Fruit fly (Drosophila melanogaster): ENCODE results near the gene Lcp65Ag3.

Gene Lcp65Ag3

DNA sequence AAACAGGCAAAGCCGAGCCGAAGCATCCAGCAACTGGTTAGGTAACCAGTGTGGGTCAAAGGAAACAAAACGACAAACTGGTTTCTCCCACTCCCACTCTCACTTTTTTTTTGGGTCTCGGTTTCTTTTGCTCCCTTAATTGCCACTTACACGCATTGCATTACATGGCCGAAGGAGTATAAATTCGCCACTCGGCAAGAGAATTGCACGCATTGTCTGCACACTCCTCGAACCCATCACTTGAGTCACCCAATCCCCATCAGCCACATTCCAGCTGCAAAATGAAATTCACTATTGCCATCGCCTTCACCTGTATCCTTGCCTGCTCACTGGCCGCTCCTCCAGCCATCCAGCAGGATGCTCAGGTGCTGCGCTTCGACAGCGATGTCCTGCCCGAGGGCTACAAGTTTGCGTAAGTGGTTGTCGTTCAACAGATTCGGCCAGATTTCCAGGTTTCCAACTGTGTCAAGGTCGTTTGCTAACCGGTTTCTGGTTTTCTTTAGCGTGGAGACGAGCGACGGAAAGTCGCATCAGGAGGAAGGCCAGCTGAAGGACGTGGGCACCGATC is 12.5 kb upstream of the Lcp65Ag3 start, which contains the start of gene Lcp65Ad:
Gene Lcp65Ad (plus strand): TSS at position 208 of the 568 bp plus-strand sequence.
- TF ChIP-seq noc (tag; optimal IDR thresholded peaks at IDR 0.05): no peak

DNA sequence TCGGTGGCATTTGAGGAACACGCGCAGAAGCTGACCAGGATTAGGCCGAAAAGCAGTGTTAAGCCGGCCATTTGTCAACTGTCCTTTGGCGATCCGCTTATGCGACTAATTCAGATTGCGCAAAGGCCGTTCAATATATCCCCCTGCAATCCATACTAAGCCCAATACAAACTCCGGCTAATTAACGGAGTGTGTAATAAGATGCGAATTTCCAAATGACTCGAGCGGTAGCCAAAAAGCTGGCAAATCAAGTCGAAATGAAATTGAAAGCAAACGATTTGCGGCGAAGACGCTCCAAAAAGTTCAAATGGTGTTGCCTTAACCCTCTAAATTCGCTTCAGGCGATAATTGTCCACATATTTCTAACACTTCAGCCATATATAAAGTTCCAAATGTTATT is 11.5 kb upstream of the Lcp65Ag3 start, which contains the start of gene Cpr65Aw:
Gene Cpr65Aw (minus strand): TSS at position 101 of the 400 bp plus-strand sequence.
- TF ChIP-seq noc (tag; optimal IDR thresholded peaks at IDR 0.05): no peak

DNA sequence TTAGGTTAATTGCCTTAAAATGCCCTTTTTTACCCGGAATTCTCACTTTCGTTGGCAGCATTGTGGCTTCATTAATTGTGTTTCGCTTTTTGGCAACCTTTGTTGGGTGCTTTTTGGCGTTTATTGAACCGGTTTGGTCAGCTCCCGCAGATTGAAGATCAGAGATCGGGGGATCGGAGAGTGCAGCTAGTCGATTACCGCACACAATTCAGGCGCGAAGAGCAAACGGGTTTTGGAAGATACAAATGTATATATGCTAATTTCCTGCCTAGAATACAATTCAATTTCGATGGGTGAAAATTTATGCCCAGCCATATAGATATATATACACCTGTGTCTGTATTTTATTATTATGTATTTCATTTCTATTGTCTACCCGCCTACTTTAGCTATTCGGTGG is 10.7 kb upstream of the Lcp65Ag3 start:
- no peak for TF ChIP-seq noc (tag; optimal IDR thresholded peaks at IDR 0.05)

DNA sequence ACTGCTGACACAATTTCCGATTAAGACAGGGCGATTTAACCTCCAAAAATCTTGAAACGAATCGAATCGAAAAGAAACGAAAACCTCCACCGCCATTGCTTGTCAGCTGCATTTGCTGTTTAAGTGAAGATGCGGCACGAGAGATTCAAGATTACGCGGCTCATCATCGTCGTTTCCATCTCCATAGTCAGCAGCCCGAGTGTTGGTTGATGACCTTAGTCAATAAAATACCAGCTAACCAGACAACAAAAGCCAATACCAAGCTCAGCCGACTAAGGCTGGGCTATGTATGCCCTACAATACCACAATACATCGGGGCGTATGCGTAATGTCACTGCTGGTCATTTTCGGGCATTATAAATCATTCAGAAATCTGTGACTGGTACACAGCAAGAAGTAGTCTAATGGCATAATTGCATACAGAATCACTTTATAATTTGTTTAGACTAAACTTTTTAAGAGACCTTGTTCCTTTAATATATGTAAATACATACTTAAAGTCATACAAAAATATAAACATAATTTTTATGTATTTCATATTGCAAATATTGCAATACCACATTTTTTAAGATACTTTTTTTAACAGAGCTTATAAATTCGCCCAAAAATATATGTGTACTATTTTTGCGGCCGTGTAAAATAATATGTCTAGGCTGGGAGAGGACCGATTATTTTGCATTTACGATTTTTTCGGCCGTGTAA is 10.1 kb upstream of the Lcp65Ag3 start:
- TF ChIP-seq noc (tag; optimal IDR thresholded peaks at IDR 0.05): no peak

DNA sequence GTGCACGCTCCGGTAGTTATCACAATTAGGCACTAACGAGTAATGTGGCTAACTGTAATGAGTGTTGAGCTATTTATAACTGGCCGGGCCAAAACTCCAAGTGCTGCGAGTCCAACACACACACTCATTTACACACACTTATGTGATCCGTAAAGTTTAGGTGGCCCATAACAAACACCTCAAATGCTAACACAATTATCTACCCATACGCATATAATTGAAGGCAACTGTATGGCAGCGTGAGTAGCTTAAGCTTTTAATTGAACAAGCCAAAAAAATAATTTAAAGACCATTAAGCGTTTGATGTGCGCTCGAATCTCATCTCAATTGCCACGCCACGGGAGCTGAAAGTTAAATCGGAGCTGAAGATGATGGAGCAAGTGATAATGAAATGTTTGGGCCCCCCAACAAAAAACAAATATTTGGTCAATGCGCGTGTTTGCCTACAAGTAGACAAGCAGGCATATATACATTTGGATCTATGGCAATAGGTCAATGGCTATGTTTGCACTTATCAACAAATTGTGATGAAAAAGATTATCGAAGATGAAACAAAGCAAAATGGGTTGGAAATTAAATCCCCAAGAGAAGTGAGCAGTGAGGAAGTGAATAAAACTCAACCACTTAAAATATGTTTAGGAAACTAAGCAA is 9.3 kb upstream of the Lcp65Ag3 start, which contains the start of gene Cpr65Av:
Gene Cpr65Av (minus strand): TSS at position 51 of the 651 bp plus-strand sequence.
- TF ChIP-seq noc (tag; optimal IDR thresholded peaks at IDR 0.05): no peak

DNA sequence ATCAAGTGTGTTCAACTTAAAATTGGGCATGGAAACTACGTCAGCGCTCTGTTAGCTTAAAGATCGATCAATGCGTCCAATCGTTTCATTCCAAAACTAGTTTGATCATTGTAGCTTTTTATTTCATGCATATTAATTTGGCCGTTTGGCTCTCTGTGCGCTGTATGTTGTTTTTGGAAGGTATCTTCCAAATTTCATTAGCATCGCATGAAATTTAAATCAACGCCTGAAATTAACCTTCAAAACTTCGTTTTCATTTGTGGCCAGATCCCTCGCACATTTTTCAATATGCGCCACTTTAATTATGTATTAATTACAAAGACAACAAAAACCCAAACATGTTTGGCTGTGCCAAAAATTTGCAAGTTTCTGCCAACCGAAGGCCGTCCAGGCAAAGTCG is 7.8 kb upstream of the Lcp65Ag3 start:
- no peak for TF ChIP-seq noc (tag; optimal IDR thresholded peaks at IDR 0.05)

DNA sequence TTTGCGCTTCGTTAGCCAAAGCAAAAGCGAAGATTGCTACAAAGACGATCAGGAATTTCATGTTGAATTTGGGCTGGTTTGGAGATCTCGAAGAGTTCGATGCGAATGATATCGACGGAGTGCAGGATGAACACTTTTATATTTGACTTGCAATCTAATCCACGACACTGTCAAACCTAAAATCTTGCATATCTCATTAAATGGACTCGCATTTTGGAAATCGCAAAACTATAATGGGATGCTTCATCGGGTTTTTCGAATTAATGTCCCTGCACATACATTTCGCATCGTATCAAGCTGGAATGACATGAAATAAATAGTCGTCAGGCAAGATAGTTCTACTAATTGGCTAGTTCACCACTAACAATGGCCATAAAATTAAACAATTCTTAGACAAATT is 7.2 kb upstream of the Lcp65Ag3 start, which contains the start of gene Lcp65Ae:
Gene Lcp65Ae (minus strand): TSS at position 101 of the 400 bp plus-strand sequence.
- TF ChIP-seq noc (tag; optimal IDR thresholded peaks at IDR 0.05): no peak

DNA sequence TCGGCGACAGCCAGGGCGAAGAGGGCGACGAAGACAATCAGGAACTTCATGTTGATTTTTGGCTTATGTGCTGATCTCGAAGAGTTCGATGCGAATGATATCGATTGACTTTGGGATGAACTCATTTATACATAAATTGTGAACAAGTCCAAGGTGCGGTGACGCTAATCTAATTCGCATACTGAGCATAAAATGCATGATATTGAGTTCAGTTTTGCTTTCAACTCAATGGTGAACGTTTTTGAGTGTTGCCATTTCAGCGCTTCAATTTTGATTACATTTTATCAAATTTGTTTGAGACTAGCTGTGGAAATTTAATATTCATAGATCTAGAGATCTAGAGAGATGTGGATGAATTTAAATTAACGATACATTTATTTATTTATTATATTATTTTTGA is 5.9 kb upstream of the Lcp65Ag3 start, which contains the start of gene Lcp65Af:
Gene Lcp65Af (minus strand): TSS at position 101 of the 400 bp plus-strand sequence.
- no peak for TF ChIP-seq noc (tag; optimal IDR thresholded peaks at IDR 0.05)

DNA sequence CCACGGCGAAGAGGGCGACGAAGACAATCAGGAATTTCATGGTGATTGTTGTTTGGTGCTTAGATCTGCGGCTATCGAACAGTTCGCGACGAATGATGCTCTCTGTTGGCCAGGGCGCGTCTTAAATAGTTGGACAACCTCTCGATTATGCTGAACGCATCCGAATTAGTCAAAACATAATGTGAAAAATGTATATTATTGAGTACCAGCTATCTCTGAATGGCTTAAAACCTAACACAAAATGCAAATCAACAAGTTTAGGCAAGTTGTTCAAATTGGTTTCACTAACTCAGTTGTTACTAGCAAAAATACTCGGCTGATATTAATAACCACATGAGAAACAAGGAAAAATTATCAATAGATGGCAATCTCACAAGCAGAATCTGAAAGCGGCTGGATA is 4.4 kb upstream of the Lcp65Ag3 start, which contains the start of gene Lcp65Ag1:
Gene Lcp65Ag1 (minus strand): TSS at position 101 of the 400 bp plus-strand sequence.
- no peak for TF ChIP-seq noc (tag; optimal IDR thresholded peaks at IDR 0.05)

DNA sequence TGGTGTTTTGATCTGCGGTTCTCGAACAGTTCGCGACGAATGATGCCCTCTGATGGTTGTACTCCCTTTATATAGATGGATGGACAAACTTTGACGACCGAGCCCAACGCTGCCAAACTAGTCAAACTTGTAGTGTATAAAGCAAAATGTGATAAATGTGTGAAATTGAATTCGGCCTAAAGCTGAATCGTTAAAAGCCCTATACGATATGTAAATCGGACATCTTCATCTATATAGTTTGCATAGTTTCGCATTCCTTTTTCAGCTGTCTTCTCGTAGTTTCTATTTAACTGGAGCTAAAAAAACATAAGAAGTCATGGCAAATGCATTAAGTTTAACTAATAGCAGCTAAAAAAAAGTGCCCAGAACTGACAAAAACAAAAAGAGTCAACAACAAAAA is 2.8 kb upstream of the Lcp65Ag3 start, which contains the start of gene Lcp65Ag2:
Gene Lcp65Ag2 (minus strand): TSS at position 48 of the 400 bp plus-strand sequence.
- no peak for TF ChIP-seq noc (tag; optimal IDR thresholded peaks at IDR 0.05)

DNA sequence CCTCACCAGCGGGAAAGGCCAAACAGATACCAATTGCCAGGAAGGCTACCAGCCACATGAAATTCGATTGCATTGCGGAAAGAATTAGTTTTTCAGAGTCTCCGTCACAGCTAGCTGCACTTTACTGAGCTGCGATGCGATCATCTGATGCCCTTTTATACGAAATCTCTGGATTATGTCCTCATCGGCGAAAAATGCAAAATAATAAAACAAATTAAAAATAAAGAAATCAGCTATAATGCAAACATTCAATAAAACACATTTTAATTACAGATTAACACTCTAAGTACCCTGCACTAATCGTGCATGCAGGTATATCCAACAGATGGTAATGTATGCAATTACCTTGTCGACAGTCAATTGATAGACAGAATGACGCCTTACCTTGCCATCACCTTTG is 1.2 kb upstream of the Lcp65Ag3 start, which contains the start of gene Cpr65Au:
Gene Cpr65Au (minus strand): TSS at position 101 of the 400 bp plus-strand sequence.
- no peak for TF ChIP-seq noc (tag; optimal IDR thresholded peaks at IDR 0.05)

DNA sequence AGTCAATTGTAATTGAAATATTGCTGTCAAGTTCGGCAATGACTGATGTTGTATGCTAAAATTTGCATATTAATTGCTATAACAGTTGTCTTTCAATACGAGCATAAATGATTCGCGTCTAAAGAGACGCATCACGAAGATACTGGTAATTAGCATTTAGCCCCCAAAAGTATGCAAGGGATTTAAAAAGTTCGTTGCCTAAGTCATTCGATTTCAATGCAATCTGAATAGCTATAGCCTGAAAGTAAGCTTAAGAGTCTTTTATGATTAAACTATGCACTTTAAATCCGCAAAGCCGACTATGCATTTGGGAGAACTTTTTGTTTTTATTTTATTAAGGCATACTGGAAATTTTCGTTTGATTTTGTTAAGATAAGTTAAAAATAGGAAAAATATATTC is 1.2 kb downstream of the Lcp65Ag3 start:
- TF ChIP-seq noc (tag; optimal IDR thresholded peaks at IDR 0.05): no peak

DNA sequence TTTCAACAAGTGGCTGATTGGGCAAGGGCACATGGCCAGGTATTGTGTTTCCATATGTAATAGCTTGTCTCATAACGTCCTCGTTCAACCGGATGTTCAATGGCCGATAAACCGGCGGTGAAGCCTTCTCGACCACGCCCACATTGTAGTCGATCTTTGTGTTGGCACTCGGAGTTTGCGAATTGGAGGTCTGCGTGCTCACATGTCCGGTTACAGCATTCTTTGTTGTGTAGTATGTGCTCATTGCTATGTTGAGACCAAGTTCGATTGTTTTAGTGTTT is 5.4 kb downstream of the Lcp65Ag3 start:
- TF ChIP-seq noc (tag; optimal IDR thresholded peaks at IDR 0.05): no peak

DNA sequence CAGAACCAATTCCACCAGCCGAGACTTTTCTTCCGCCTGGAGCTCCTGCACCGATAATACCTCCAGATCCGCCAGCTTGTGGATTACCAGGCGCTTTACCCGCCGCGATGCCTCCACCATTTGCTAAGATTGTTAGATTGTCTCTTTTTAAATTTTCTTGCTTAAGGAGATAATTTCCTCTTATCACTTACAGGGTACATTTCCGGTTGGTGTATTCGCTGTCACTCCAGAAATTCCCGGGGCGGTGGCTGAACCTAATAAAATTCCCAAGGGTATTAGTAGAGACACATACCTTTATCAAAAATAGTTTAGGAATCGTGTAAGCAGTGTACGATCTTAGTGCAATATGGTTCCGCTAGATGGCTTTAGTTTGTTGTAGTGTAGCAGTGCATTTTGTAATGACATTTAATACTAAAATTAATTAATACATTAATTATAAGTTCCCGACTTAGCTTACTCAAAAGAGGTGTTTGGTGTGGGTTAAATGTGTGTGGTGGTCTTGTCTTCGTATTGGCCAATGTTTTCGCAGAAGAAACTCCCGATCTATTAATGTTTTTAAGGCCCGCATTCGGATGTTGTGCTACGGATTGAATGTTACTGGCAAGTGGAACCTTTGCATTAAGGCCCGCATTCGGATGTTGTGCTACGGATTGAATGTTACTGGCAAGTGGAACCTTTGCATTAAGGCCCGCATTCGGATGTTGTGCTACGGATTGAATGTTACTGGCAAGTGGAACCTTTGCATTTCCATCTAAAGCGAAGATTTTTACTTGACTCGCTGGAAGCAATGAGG is 6.0 kb downstream of the Lcp65Ag3 start:
- TF ChIP-seq noc (tag; optimal IDR thresholded peaks at IDR 0.05): no peak

DNA sequence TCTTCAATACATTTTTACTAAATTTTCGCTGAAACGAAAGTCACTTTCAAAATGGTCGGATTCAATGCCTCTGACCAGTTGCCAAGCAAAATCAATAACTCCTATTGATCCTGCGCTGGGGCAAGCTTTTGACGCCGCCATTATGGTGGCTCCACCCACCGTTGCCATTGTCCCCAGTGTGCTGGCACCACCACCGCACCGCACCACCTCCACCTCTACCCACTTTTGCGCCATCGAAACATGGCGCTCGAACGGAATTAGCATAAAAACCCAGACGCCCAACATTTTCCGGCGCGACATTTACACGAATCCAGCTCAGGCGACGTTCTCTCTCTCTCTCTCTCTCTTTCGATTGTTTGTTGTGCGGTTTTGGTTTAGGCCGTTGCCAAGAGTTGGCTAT is 13.9 kb downstream of the Lcp65Ag3 start:
- TF ChIP-seq noc (tag; optimal IDR thresholded peaks at IDR 0.05): no peak

DNA sequence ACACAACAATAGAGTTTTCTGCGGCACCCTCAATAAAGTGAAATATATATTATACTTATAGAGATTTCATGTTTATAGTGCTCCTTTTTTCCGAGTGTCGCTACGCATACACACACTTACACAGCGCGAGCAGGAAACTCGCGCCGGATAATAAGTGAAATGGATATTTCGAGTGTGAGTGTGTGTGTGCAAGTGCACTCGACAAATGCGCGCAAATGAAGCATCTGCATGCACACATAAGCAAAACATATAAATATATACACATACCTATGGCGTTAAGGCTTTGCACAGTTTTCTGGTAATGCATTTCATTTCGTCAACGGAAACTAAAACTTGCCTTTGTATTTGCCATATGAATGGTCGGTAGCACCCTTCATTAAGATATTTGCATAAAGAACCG is 15.3 kb downstream of the Lcp65Ag3 start:
- no peak for TF ChIP-seq noc (tag; optimal IDR thresholded peaks at IDR 0.05)

Data from whole organism, larva.